Worm (Caenorhabditis elegans) whole organism, young adult: ENCODE data around the gene lmtr-2.
A peak's percentile ranks its signal among the peaks of the same experiment; 100 is the strongest.

Experiments
- B0261.1 ChIP-seq: sonication (generic microtip); optimal IDR thresholded peaks from 2 replicates; lab custom pipeline; 2016; ENCODE audit warnings: mild to moderate bottlenecking, missing genetic modification characterization, moderate library complexity, missing compliant biosample characterization
- B0336.3 ChIP-seq: fragments of 200-800 bp; sonication (Bioruptor generic); IDR thresholded peaks from 2 replicates; pipeline ENCODE4 v1.3.6; 2022; ENCODE audit warnings: missing genetic modification characterization, missing compliant biosample characterization
- F37B4.10 ChIP-seq: fragments of 200-800 bp; sonication (Bioruptor generic); IDR thresholded peaks from 2 replicates; pipeline ENCODE4 v1.3.6; 2022; ENCODE audit warnings: missing genetic modification characterization, missing compliant biosample characterization
- attf-5 ChIP-seq: fragments of 200-800 bp; sonication (Bioruptor generic); optimal IDR thresholded peaks from 2 replicates; lab custom pipeline; 2018; ENCODE audit warnings: mild to moderate bottlenecking, missing genetic modification characterization, missing compliant biosample characterization
- dpl-1 ChIP-seq: fragments of 150-350 bp; optimal IDR thresholded peaks from 2 replicates; lab custom pipeline; 2014; ENCODE audit warnings: missing biosample characterization, missing genetic modification reagents, missing genetic modification characterization
- egl-18 ChIP-seq: fragments of 200-800 bp; sonication (Bioruptor generic); IDR thresholded peaks from 2 replicates; pipeline ENCODE4 v1.3.6; 2022; ENCODE audit warnings: missing genetic modification reagents, missing genetic modification characterization, missing compliant biosample characterization
- him-1 ChIP-seq: sonication (generic microtip); optimal IDR thresholded peaks from 2 replicates; lab custom pipeline; 2016; ENCODE audit warnings: missing genotype, missing genetic modification reagents, missing genetic modification characterization, missing compliant biosample characterization
- nhr-90 ChIP-seq: sonication (generic microtip); optimal IDR thresholded peaks from 2 replicates; lab custom pipeline; 2016; ENCODE audit warnings: missing genotype, mild to moderate bottlenecking, missing genetic modification characterization, missing compliant biosample characterization
- rcor-1 ChIP-seq: fragments of 200-800 bp; sonication (Bioruptor generic); IDR thresholded peaks from 2 replicates; pipeline ENCODE4 v1.3.6; 2022; ENCODE audit warnings: missing genetic modification reagents, missing genetic modification characterization, missing compliant biosample characterization
- sea-2 ChIP-seq: fragments of 200-800 bp; sonication (Bioruptor generic); IDR thresholded peaks from 2 replicates; pipeline ENCODE4 v1.3.6; 2022; ENCODE audit warnings: missing genetic modification characterization, missing compliant biosample characterization
- snpc-1.1 ChIP-seq: sonication (generic microtip); optimal IDR thresholded peaks from 2 replicates; lab custom pipeline; 2017; ENCODE audit warnings: missing genetic modification characterization, mild to moderate bottlenecking, missing compliant biosample characterization, antibody characterized with exemption, moderate library complexity, missing genotype, missing genetic modification reagents; ENCODE audit not compliant: insufficient read depth
- snpc-4 ChIP-seq, 5 experiments: fragments of 150-350 bp in 1 of 5; sonication (generic microtip) in 4 of 5; optimal IDR thresholded peaks; 2 replicates each; lab custom pipeline; 2014 to 2018; ENCODE audit warnings: missing genetic modification characterization in 5 of 5, missing biosample characterization in 3 of 5, antibody characterized with exemption in 2 of 5, mild to moderate bottlenecking in 2 of 5, missing compliant biosample characterization in 2 of 5, missing genotype in 2 of 5, moderate library complexity in 2 of 5, missing genetic modification reagents in 1 of 5
- tlf-1 ChIP-seq: fragments of 200-800 bp; sonication (Bioruptor generic); optimal IDR thresholded peaks from 2 replicates; lab custom pipeline; 2018; ENCODE audit warnings: mild to moderate bottlenecking, missing genetic modification characterization, missing compliant biosample characterization
- unc-62 ChIP-seq: fragments of 150-350 bp; optimal IDR thresholded peaks from 2 replicates; lab custom pipeline; 2014; ENCODE audit warnings: missing biosample characterization, missing genetic modification reagents, missing genetic modification characterization

ce11 chrV:8013901-8014388 is 3.0 kb upstream of the lmtr-2 start, which contains the start of gene Y97E10AR.6:
- TF ChIP-seq snpc-1.1 (tag; lab: Kevin White, UChicago) = no peak
- no peak for TF ChIP-seq nhr-90 (tag; lab: Kevin White, UChicago)
- no peak for TF ChIP-seq sea-2 (GFP tag; lab: Robert Waterston, UW)
- TF ChIP-seq B0261.1 (tag; lab: Kevin White, UChicago) = no peak
- TF ChIP-seq tlf-1 (GFP tag; lab: Kevin White, UChicago) = no peak
- TF ChIP-seq B0336.3 (GFP tag; lab: Robert Waterston, UW) = no peak
- no peak for TF ChIP-seq snpc-4 (GFP tag; optimal IDR thresholded peaks at IDR 0.05; lab: Kevin White, UChicago)
- peak in 1 of 4 experiments; percentile 39 for TF ChIP-seq snpc-4 (tag; optimal IDR thresholded peaks at IDR 0.05; lab: Kevin White, UChicago)
- no peak for TF ChIP-seq F37B4.10 (GFP tag; lab: Robert Waterston, UW)
- TF ChIP-seq unc-62 (GFP tag; lab: Kevin White, UChicago) = no peak
- no peak for TF ChIP-seq rcor-1 (GFP tag; lab: Robert Waterston, UW)
- TF ChIP-seq egl-18 (GFP tag; lab: Robert Waterston, UW) = no peak
- no peak for TF ChIP-seq dpl-1
- peak; percentile 34 for TF ChIP-seq attf-5 (GFP tag; lab: Kevin White, UChicago)
- TF ChIP-seq him-1 (tag; lab: Kevin White, UChicago) = no peak
